Fruit fly (Drosophila melanogaster): Measurements from ENCODE around the gene TBC1D5.
A peak's percentile ranks its signal among the peaks of the same experiment; 100 is the strongest.

TBC1D5 gene

DNA sequence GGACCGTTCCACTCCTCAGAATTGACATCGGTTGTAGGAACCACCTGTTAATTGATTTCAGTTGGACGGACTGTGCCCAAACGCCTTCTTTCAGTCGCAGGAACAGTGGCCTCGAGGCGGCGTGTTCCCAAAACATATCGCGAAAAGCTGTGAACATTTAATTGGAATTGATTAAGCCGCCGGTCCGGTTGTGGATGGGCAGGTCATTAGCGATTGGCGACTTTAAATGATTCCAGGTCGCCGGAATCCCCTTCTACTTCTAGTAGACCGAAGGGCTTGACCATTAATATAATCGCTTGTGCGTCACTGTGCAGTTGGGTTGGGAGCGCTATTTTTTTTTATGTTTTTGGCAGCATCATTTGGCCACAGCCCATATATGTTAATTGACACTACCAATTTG is 50.0 kb downstream of the TBC1D5 start (continued):
- TF ChIP-seq CG7357 (GFP tag; IDR thresholded peaks at IDR 0.05) (0 out of 3 replicates have a peak, but pooled peaks have one; percentile 20), CG10654 (GFP tag; optimal IDR thresholded peaks at IDR 0.05) (no peak), NfI (GFP tag; optimal IDR thresholded peaks at IDR 0.05) (no peak), CG8924 (tag; optimal IDR thresholded peaks at IDR 0.05) (no peak), Lim3 (GFP tag; IDR thresholded peaks at IDR 0.05) (no peak), CG17802 (tag; optimal IDR thresholded peaks at IDR 0.05) (no peak), CG42726 (GFP tag; IDR thresholded peaks at IDR 0.05; ENCODE audit: partially characterized antibody) (no peak), ato (GFP tag; IDR thresholded peaks at IDR 0.05; ENCODE audit: partially characterized antibody) (no peak), ssp (GFP tag; IDR thresholded peaks at IDR 0.05) (no peak), pum (GFP tag; optimal IDR thresholded peaks at IDR 0.05) (no peak), az2 (GFP tag; optimal IDR thresholded peaks at IDR 0.05) (no peak), D19B (GFP tag; optimal IDR thresholded peaks at IDR 0.05) (no peak), slou (GFP tag; optimal IDR thresholded peaks at IDR 0.05) (no peak), CG6854 (GFP tag; optimal IDR thresholded peaks at IDR 0.05) (no peak), Asciz (GFP tag; optimal IDR thresholded peaks at IDR 0.05) (no peak), nom (GFP tag; optimal IDR thresholded peaks at IDR 0.05) (no peak), CG12769 (tag; optimal IDR thresholded peaks at IDR 0.05) (no peak), rib (GFP tag; IDR thresholded peaks at IDR 0.05) (no peak), CG31388 (GFP tag; optimal IDR thresholded peaks at IDR 0.05) (no peak), CG14965 (GFP tag; optimal IDR thresholded peaks at IDR 0.05; ENCODE audit: borderline replicate concordance) (no peak), sens (GFP tag) (peak; percentile 45), NFAT (GFP tag; IDR thresholded peaks at IDR 0.05) (no peak), Rx (GFP tag; IDR thresholded peaks at IDR 0.05) (no peak), lmd (GFP tag; IDR thresholded peaks at IDR 0.05) (no peak), sima (GFP tag; optimal IDR thresholded peaks at IDR 0.05) (no peak), CG12071 (GFP tag; optimal IDR thresholded peaks at IDR 0.05) (no peak), CG18011 (GFP tag; optimal IDR thresholded peaks at IDR 0.05) (no peak), C15 (GFP tag; IDR thresholded peaks at IDR 0.05) (no peak), vvl (GFP tag; IDR thresholded peaks at IDR 0.05) (no peak; the same call in 1 of the 2 replicates), CG18764 (GFP tag; optimal IDR thresholded peaks at IDR 0.05) (no peak), Ets65A (GFP tag) (no peak), CG33213 (GFP tag; optimal IDR thresholded peaks at IDR 0.05) (no peak), CG9932 (GFP tag; IDR thresholded peaks at IDR 0.05) (peak; percentile 65), ham (GFP tag; IDR thresholded peaks at IDR 0.05) (no peak), bcd (GFP tag; optimal IDR thresholded peaks at IDR 0.05) (peak; percentile 4), ERR (GFP tag; optimal IDR thresholded peaks at IDR 0.05) (no peak), CG1832 (GFP tag; optimal IDR thresholded peaks at IDR 0.05) (no peak), CG17361 (GFP tag; IDR thresholded peaks at IDR 0.05) (no peak), CG7839 (tag; optimal IDR thresholded peaks at IDR 0.05) (peak; percentile 1), CG9797 (GFP tag; optimal IDR thresholded peaks at IDR 0.05) (no peak), gem (tag; optimal IDR thresholded peaks at IDR 0.05) (peak; percentile 22), YL-1 (GFP tag; optimal IDR thresholded peaks at IDR 0.05) (no peak), CG14860 (GFP tag; IDR thresholded peaks at IDR 0.05; ENCODE audit: partially characterized antibody) (0 out of 3 replicates have a peak, but pooled peaks have one; percentile 30), HLH54F (GFP tag; optimal IDR thresholded peaks at IDR 0.05) (no peak), Jarid2 (GFP tag; optimal IDR thresholded peaks at IDR 0.05) (no peak), gcm (GFP tag; optimal IDR thresholded peaks at IDR 0.05) (no peak), CG7928 (GFP tag; optimal IDR thresholded peaks at IDR 0.05) (no peak), CG8089 (GFP tag; optimal IDR thresholded peaks at IDR 0.05) (no peak), salm (tag; optimal IDR thresholded peaks at IDR 0.05) (no peak)

Measured in whole organism, embryonic.